Worm (Caenorhabditis elegans) whole organism, L4/young adult: ENCODE data around the gene ints-5.

Source experiments
- W03F9.2 ChIP-seq: fragments of 150-350 bp; optimal IDR thresholded peaks from 2 replicates; lab custom pipeline; 2014; ENCODE audit warnings: missing biosample characterization, missing genetic modification characterization
- dao-5 ChIP-seq: sonication (generic microtip); optimal IDR thresholded peaks from 2 replicates; lab custom pipeline; 2016; ENCODE audit warnings: missing genotype, missing genetic modification characterization, moderate library complexity, missing compliant biosample characterization
- him-1 ChIP-seq: sonication (generic microtip); optimal IDR thresholded peaks from 2 replicates; lab custom pipeline; 2016; ENCODE audit warnings: missing genotype, missing genetic modification reagents, missing genetic modification characterization, missing compliant biosample characterization

Gene ints-5

DNA sequence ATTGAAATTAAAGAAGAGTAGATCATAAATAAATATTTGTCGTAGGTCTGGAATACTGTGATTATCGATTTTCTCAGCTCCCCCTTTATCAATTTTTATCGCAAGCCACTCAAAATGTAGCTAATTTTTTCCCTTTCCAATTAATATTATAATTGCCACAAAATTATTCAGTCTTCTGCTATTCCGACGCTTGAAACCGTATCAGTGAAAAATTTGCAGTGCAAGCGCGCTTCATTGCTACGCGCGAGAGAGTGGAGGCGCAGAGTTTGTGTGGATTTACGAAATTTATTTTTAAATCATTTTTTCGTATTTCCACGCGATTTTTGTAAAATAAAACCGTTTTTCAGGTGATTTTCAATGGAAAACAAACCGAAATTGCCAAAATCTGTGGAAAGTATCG is at the start of gene ints-5:
ints-5 (plus strand) TSS at position 348 of the 400 bp plus-strand sequence.
- TF ChIP-seq him-1 (no peak), W03F9.2 (tag; lab: Kevin White, UChicago) (peak; percentile 40)

- no peak for TF ChIP-seq W03F9.2 (tag; lab: Kevin White, UChicago)
- no peak for TF ChIP-seq dao-5
- no peak for TF ChIP-seq him-1
Observed at ce11 chrV:18487158-18487557, 46.6 kb upstream of the ints-5 start, which contains the start of gene Y51A2D.18. Gene Y51A2D.18 (minus strand): TSS chrV:18487258.

DNA sequence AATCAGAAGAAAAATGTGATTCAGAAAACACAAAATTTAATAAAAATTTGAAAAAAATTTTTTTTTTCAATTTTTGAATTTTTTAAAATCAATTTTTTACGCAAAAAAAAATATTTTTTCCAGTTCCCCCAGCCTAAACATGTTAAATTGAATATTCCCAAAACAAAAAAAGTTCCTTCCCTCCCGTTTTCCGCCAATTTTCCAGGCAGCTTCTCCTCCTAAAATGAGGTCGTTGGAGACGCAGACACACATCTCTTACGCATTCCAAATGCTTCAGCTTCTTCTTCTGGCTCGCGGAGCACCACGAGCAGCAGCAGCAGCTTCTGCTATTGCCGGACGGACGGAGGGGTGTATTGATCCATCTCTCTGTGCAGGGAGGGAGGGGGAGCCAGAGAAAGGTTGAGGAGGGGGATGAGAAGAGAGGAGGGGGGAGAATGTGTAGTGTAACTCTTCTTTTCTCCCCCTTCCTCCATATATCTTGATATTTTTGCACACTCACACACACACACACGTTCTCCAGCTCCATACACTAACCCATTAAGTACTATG is 43.4 kb upstream of the ints-5 start:
- TF ChIP-seq dao-5, result no peak
- TF ChIP-seq him-1, result peak; percentile 81
- no peak for TF ChIP-seq W03F9.2 (tag; lab: Kevin White, UChicago)

ce11 chrV:18491961-18492360 is 41.8 kb upstream of the ints-5 start, which contains the start of gene slo-1:
Gene slo-1 (plus strand): TSS chrV:18492261.
- TF ChIP-seq W03F9.2 (tag; lab: Kevin White, UChicago) (no peak), him-1 (no peak), dao-5 (no peak)

DNA sequence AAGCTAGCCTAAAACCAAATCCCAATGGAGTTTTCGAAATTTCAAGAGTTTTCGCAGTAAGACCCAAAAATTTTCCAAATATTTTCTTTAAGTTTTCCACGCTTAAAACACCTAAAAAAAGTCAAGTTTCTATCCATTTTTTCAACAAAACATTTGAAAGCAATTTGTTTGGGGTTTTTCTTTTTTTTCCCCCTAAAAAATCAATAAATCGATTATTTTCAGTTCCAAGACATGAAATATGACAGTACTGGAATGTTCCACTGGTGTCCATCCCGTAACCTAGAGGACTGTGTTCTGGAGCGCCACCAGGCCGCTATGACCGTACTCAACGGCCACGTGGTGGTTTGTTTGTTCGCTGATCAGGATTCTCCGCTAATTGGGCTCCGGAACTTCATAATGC is 29.1 kb upstream of the ints-5 start:
- TF ChIP-seq dao-5 (no peak), W03F9.2 (tag; lab: Kevin White, UChicago) (no peak), him-1 (no peak)

ce11 chrV:18506772-18507171 is 27.0 kb upstream of the ints-5 start:
- no peak for TF ChIP-seq dao-5
- TF ChIP-seq him-1, result no peak
- no peak for TF ChIP-seq W03F9.2 (tag; lab: Kevin White, UChicago)

ce11 chrV:18508564-18508963 is 25.2 kb upstream of the ints-5 start, which contains the start of gene Y51A2D.1:
Gene Y51A2D.1 (plus strand): TSS chrV:18508864.
- TF ChIP-seq dao-5 (no peak), him-1 (no peak), W03F9.2 (tag; lab: Kevin White, UChicago) (no peak)

ce11 chrV:18511847-18512246 is 21.9 kb upstream of the ints-5 start:
- TF ChIP-seq dao-5 (no peak), W03F9.2 (tag; lab: Kevin White, UChicago) (no peak), him-1 (no peak)

- TF ChIP-seq dao-5, result no peak
- TF ChIP-seq W03F9.2 (tag; lab: Kevin White, UChicago), result no peak
- no peak for TF ChIP-seq him-1
Observed at ce11 chrV:18516496-18516895, 17.3 kb upstream of the ints-5 start, which contains the start of gene hmit-1.1. Gene hmit-1.1 (plus strand): TSS chrV:18516789.

ce11 chrV:18524460-18524859 is 9.3 kb upstream of the ints-5 start, which contains the start of gene hmit-1.2:
Gene hmit-1.2 (plus strand): TSS chrV:18524760.
- TF ChIP-seq him-1 (no peak), W03F9.2 (tag; lab: Kevin White, UChicago) (no peak), dao-5 (no peak)

- TF ChIP-seq W03F9.2 (tag; lab: Kevin White, UChicago) (no peak), him-1 (no peak), dao-5 (no peak)
Observed at ce11 chrV:18536015-18536414, 2.3 kb downstream of the ints-5 start.

- no peak for TF ChIP-seq dao-5
- no peak for TF ChIP-seq him-1
- no peak for TF ChIP-seq W03F9.2 (tag; lab: Kevin White, UChicago)
Observed at ce11 chrV:18553750-18554149, 20.0 kb downstream of the ints-5 start, which contains the start of gene Y51A2D.8. Gene Y51A2D.8 (minus strand): TSS chrV:18553850.

DNA sequence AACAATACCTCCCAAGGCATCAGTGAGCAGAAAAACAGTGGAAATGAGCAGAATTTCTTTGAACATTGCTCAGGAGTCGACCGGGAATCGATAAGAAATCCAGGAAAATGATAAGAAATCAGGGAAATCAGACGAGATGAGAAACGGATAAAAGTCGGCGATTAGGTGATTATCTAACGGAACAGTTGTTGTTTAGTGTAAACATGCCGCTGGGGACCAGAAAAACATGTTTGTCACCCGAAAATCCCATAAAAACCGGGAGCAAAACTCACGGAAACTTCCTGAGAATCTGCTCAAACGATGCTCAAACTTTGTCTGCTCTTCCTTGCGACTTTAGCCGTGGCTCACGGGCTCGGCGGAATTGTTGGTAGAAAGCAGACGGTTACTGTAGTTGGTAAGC is 22.7 kb downstream of the ints-5 start, which contains the start of the genes ttr-24 and ttr-25:
ttr-24 (minus strand) TSS at position 156 of the 400 bp plus-strand sequence.
ttr-25 (plus strand) TSS at position 227 of the 400 bp plus-strand sequence.
- TF ChIP-seq W03F9.2 (tag; lab: Kevin White, UChicago) (no peak), dao-5 (no peak)

ce11 chrV:18560188-18560587 is 26.4 kb downstream of the ints-5 start, which contains the start of gene ttr-26:
Gene ttr-26 (minus strand): TSS chrV:18560288.
- TF ChIP-seq W03F9.2 (tag; lab: Kevin White, UChicago) (no peak), dao-5 (no peak), him-1 (no peak)

DNA sequence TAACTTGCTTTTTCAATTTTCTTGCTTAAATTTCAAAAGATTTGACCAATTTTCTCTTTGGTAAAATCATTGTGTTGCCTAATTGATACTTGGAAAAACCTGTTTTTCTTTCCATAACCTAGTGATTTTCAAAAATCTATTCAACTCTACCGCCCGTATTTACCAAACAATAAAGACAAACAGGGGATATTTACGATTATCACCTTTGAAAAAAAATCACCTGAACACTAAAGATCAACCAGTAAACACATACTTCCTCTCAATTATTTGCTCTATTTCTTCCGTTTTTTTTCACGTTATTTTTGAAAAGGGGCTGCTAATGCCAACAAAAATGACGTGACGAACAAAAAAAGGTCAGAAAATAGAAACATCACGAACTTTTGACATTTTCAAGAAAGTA is 27.2 kb downstream of the ints-5 start:
- TF ChIP-seq dao-5 (no peak), him-1 (no peak), W03F9.2 (tag; lab: Kevin White, UChicago) (no peak)

- TF ChIP-seq him-1 (no peak), W03F9.2 (tag; lab: Kevin White, UChicago) (no peak), dao-5 (no peak)
Observed at ce11 chrV:18564786-18565185, 31.0 kb downstream of the ints-5 start, which contains the start of gene srg-34. Gene srg-34 (minus strand): TSS chrV:18564886.
